Fruit fly (Drosophila melanogaster): Measurements from ENCODE around the gene Nhe3.

Gene Nhe3

DNA sequence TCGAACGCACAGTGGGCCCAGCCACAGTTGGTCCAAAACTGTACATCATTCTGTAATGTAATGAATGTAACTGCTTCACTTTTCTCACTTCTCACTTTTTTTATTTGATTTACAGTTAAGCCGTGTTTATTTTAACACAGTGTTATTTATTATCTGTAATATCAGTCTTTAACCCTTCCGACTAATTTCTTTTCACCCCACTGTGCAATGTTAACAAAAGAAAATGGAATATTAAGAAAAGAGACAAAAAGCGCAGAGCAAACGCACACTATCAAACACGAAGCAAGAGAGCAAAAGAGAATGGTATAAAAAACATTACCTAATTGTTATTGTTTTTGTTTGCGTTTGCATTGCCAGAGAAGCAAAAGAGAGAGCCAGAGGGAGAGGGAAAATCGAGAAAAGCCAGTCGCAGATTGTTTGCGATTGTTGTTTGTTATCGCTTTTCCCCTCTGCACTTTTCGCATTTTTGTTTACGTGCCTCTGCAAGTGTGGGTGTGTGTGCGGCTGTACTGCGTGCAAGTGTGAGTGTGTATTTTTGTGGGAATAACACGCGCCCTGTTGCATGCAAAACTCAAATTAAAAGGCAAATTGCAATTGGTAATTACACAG lies 37.0 kb downstream of the Nhe3 start (continued):
- TF ChIP-seq CG11696 (GFP tag; IDR thresholded peaks at IDR 0.05) (peak; percentile 93), Fer1 (GFP tag; optimal IDR thresholded peaks at IDR 0.05) (peak; percentile 98), CG10959 (GFP tag; IDR thresholded peaks at IDR 0.05) (peak; percentile 96), CG4854 (GFP tag; optimal IDR thresholded peaks at IDR 0.05) (peak; percentile 98), zfh1 (GFP tag; IDR thresholded peaks at IDR 0.05) (peak; percentile 98), schlank (tag; optimal IDR thresholded peaks at IDR 0.05) (peak; percentile 94), lbe (GFP tag; optimal IDR thresholded peaks at IDR 0.05) (peak; percentile 86), nmo (GFP tag; optimal IDR thresholded peaks at IDR 0.05) (peak; percentile 98), CG16863 (GFP tag; optimal IDR thresholded peaks at IDR 0.05) (peak; percentile 98), Eip74EF (GFP tag; optimal IDR thresholded peaks at IDR 0.05) (peak in 1 of 2 experiments; percentile 99), CG11085 (GFP tag; IDR thresholded peaks at IDR 0.05) (peak; percentile 94), Hsf (GFP tag; optimal IDR thresholded peaks at IDR 0.05) (peak; percentile 99), grn (GFP tag; optimal IDR thresholded peaks at IDR 0.05) (peak; percentile 83), CG33213 (GFP tag; optimal IDR thresholded peaks at IDR 0.05) (peak; percentile 98), CG14860 (GFP tag; IDR thresholded peaks at IDR 0.05; ENCODE audit: partially characterized antibody) (peak; percentile 57), fd64A (GFP tag; optimal IDR thresholded peaks at IDR 0.05) (peak; percentile 97), B-H1 (GFP tag; IDR thresholded peaks at IDR 0.05) (peak; percentile 97), hbn (GFP tag; IDR thresholded peaks at IDR 0.05; ENCODE audit: partially characterized antibody) (0 out of 2 replicates have a peak, but pooled peaks have one; percentile 17), Neu2 (GFP tag; optimal IDR thresholded peaks at IDR 0.05; ENCODE audit: borderline replicate concordance) (peak; percentile 94), eve (GFP tag; optimal IDR thresholded peaks at IDR 0.05) (peak in 1 of 2 experiments; percentile 99), CG8478 (optimal IDR thresholded peaks at IDR 0.05) (no peak), CG17385 (GFP tag; optimal IDR thresholded peaks at IDR 0.05) (peak; percentile 96), CG15601 (tag; optimal IDR thresholded peaks at IDR 0.05) (peak; percentile 97), CG43689 (GFP tag; IDR thresholded peaks at IDR 0.05) (peak; percentile 93), pnt (GFP tag; optimal IDR thresholded peaks at IDR 0.05) (peak; percentile 97), gt (GFP tag; IDR thresholded peaks at IDR 0.05) (peak; percentile 86), gcm2 (GFP tag; optimal IDR thresholded peaks at IDR 0.05) (peak; percentile 97), Scr (GFP tag; IDR thresholded peaks at IDR 0.05; ENCODE audit: partially characterized antibody) (peak; percentile 46; the same call in 1 of the 2 replicates), CG6272 (GFP tag; IDR thresholded peaks at IDR 0.05) (peak; percentile 93), slp2 (GFP tag; optimal IDR thresholded peaks at IDR 0.05) (peak; percentile 98), CG14965 (GFP tag; optimal IDR thresholded peaks at IDR 0.05; ENCODE audit: borderline replicate concordance) (peak; percentile 85), fd96Cb (tag; optimal IDR thresholded peaks at IDR 0.05) (peak; percentile 98), CG13296 (GFP tag; optimal IDR thresholded peaks at IDR 0.05) (peak; percentile 98), CG9215 (GFP tag; IDR thresholded peaks at IDR 0.05) (peak; percentile 90), CG14014 (GFP tag; IDR thresholded peaks at IDR 0.05) (peak; percentile 98), CG10147 (GFP tag; optimal IDR thresholded peaks at IDR 0.05) (peak; percentile 95), Oli (tag; optimal IDR thresholded peaks at IDR 0.05) (peak; percentile 99), Lim3 (GFP tag; IDR thresholded peaks at IDR 0.05) (peak; percentile 91), nom (GFP tag; optimal IDR thresholded peaks at IDR 0.05) (peak; percentile 84), corto (GFP tag; optimal IDR thresholded peaks at IDR 0.05) (peak; percentile 60), zfh2 (GFP tag; optimal IDR thresholded peaks at IDR 0.05) (peak; percentile 94), chn (GFP tag; optimal IDR thresholded peaks at IDR 0.05) (peak; percentile 99), slbo (GFP tag; IDR thresholded peaks at IDR 0.05) (peak; percentile 97), CkIIα-i1 (GFP tag; IDR thresholded peaks at IDR 0.05) (peak; percentile 86), bigmax (GFP tag; optimal IDR thresholded peaks at IDR 0.05) (peak; percentile 70), CG7928 (GFP tag; optimal IDR thresholded peaks at IDR 0.05) (peak; percentile 76), CG4820 (GFP tag; optimal IDR thresholded peaks at IDR 0.05) (peak; percentile 97), zen2 (GFP tag; IDR thresholded peaks at IDR 0.05; ENCODE audit: partially characterized antibody) (no peak), NK7.1 (GFP tag; optimal IDR thresholded peaks at IDR 0.05) (peak; percentile 98), ken (GFP tag; IDR thresholded peaks at IDR 0.05) (peak; percentile 96)
